Worm (Caenorhabditis elegans) whole organism, young adult: Measurements from ENCODE around the gene casy-1.

ENCODE experiments used
- F57C9.4 ChIP-seq: sonication (generic microtip); optimal IDR thresholded peaks from 2 replicates; lab custom pipeline; 2017; ENCODE audit warnings: mild to moderate bottlenecking, missing genetic modification characterization, missing compliant biosample characterization
- ZK185.1 ChIP-seq: sonication (generic microtip); optimal IDR thresholded peaks from 2 replicates; lab custom pipeline; 2016; ENCODE audit warnings: mild to moderate bottlenecking, missing genetic modification characterization, missing compliant biosample characterization; ENCODE audit not compliant: poor library complexity, severe bottlenecking
- athp-1 ChIP-seq: sonication (generic microtip); optimal IDR thresholded peaks from 2 replicates; lab custom pipeline; 2017; ENCODE audit warnings: mild to moderate bottlenecking, missing genetic modification characterization, missing compliant biosample characterization
- bed-1 ChIP-seq: fragments of 200-800 bp; sonication (Bioruptor generic); IDR thresholded peaks from 2 replicates; pipeline ENCODE4 v1.3.6; 2022; ENCODE audit warnings: missing genetic modification reagents, missing genetic modification characterization, missing compliant biosample characterization
- fkh-3 ChIP-seq: sonication (generic microtip); optimal IDR thresholded peaks from 2 replicates; lab custom pipeline; 2016; ENCODE audit warnings: mild to moderate bottlenecking, missing genetic modification characterization, missing compliant biosample characterization
- snpc-4 ChIP-seq, 5 experiments: fragments of 150-350 bp in 1 of 5; sonication (generic microtip) in 4 of 5; optimal IDR thresholded peaks; 2 replicates each; lab custom pipeline; 2014 to 2018; ENCODE audit warnings: missing genetic modification characterization in 5 of 5, missing biosample characterization in 3 of 5, antibody characterized with exemption in 2 of 5, mild to moderate bottlenecking in 2 of 5, missing compliant biosample characterization in 2 of 5, missing genotype in 2 of 5, moderate library complexity in 2 of 5, missing genetic modification reagents in 1 of 5
- unc-62 ChIP-seq: fragments of 150-350 bp; optimal IDR thresholded peaks from 2 replicates; lab custom pipeline; 2014; ENCODE audit warnings: missing biosample characterization, missing genetic modification reagents, missing genetic modification characterization

DNA sequence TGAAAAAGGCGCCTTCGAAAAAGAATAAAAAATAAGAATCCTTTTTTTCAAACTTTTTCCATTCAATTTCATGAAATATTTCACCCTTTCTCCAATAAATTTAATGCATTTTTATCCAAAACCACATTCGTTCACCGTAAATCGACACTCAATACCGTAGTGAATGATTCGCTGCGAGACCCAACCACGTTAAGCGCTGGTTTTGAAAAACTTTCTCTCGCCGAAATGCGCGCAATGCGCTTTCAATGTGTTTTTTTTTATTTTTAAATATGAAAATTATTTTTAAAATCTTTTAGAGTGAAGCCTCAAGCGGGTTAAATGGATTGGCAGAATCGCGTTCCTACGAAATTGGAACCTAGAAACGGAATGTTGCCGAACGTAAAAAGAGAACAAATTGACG, 50.2 kb downstream of the casy-1 start, which contains the start of gene F59G1.8:
- TF ChIP-seq ZK185.1 (tag; lab: Kevin White, UChicago): no peak
- no peak for TF ChIP-seq unc-62 (GFP tag; lab: Kevin White, UChicago)
- TF ChIP-seq bed-1: no peak
- TF ChIP-seq snpc-4 (GFP tag; optimal IDR thresholded peaks at IDR 0.05; lab: Kevin White, UChicago): no peak
- no peak for TF ChIP-seq snpc-4 (tag; optimal IDR thresholded peaks at IDR 0.05; lab: Kevin White, UChicago)
- no peak for TF ChIP-seq fkh-3
- TF ChIP-seq F57C9.4 (tag; lab: Kevin White, UChicago): no peak
- no peak for TF ChIP-seq athp-1
